Worm (Caenorhabditis elegans): ENCODE results near the gene W07A12.8.

The W07A12.8 gene

ce11 chrII:9139172-9139700 is 26.4 kb downstream of the W07A12.8 start, which contains the start of gene Y9C2UA.1:
Gene Y9C2UA.1 (plus strand): TSS chrII:9139650.
- no peak for TF ChIP-seq ceh-9 (tag; optimal IDR thresholded peaks at IDR 0.05)
- no peak for TF ChIP-seq C08G9.2 (tag; optimal IDR thresholded peaks at IDR 0.05)
- TF ChIP-seq hlh-30 (tag; optimal IDR thresholded peaks at IDR 0.05; ENCODE audit: insufficient read depth), result no peak
- TF ChIP-seq pros-1 (tag; optimal IDR thresholded peaks at IDR 0.05), result no peak
- TF ChIP-seq odd-2 (tag; optimal IDR thresholded peaks at IDR 0.05), result no peak
- no peak for TF ChIP-seq lim-6 (tag; optimal IDR thresholded peaks at IDR 0.05)
- TF ChIP-seq eyg-1 (tag; optimal IDR thresholded peaks at IDR 0.05), result no peak
- no peak for TF ChIP-seq pha-4 (tag; optimal IDR thresholded peaks at IDR 0.05)
- no peak for TF ChIP-seq hlh-8 (tag; optimal IDR thresholded peaks at IDR 0.05)
- TF ChIP-seq ttx-3 (tag; optimal IDR thresholded peaks at IDR 0.05), result no peak
- TF ChIP-seq hlh-13 (GFP tag; optimal IDR thresholded peaks at IDR 0.05), result no peak
- no peak for TF ChIP-seq nhr-232 (tag; optimal IDR thresholded peaks at IDR 0.05)
- no peak for TF ChIP-seq fax-1 (tag; optimal IDR thresholded peaks at IDR 0.05)
- TF ChIP-seq ets-4 (tag; optimal IDR thresholded peaks at IDR 0.05), result no peak
- no peak for TF ChIP-seq tbx-7 (tag; optimal IDR thresholded peaks at IDR 0.05)
- TF ChIP-seq T23F11.4 (GFP tag; optimal IDR thresholded peaks at IDR 0.05), result no peak

DNA sequence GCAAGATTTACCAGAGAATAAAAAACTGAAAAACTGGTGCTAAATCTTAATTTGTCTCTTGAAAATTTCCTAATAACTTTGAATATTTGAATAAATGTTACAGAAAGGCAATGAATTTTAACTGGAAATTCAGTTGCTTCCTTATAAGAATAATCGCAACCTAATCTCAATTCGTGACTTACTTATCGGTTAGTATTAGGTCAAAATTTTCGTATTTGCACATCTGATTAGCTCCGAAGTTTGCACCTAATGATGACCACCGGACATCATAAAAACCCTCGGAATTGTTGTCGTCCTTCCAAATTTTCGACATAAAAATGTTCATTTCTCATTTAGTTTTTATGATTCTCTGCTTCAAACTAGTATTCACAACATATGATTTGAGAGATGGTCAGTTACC is 27.8 kb downstream of the W07A12.8 start, which contains the start of gene C16D2.3:
TSS of gene C16D2.3 (plus strand) at position 301 of the 400 bp plus-strand sequence.
- TF ChIP-seq tbx-2 (tag; optimal IDR thresholded peaks at IDR 0.05) (no peak), fkh-6 (tag; optimal IDR thresholded peaks at IDR 0.05) (no peak), ceh-22 (tag; optimal IDR thresholded peaks at IDR 0.05) (no peak), sox-2 (GFP tag; IDR thresholded peaks at IDR 0.05) (no peak), sdc-2 (tag; optimal IDR thresholded peaks at IDR 0.05) (no peak), ceh-30 (tag; optimal IDR thresholded peaks at IDR 0.05) (no peak), nhr-11 (tag; optimal IDR thresholded peaks at IDR 0.05) (no peak), ceh-19 (GFP tag; optimal IDR thresholded peaks at IDR 0.05) (no peak), ceh-48 (tag; optimal IDR thresholded peaks at IDR 0.05) (no peak), pax-1 (tag; optimal IDR thresholded peaks at IDR 0.05) (no peak), eyg-1 (tag; optimal IDR thresholded peaks at IDR 0.05) (no peak), pat-9 (tag; optimal IDR thresholded peaks at IDR 0.05) (no peak), ceh-14 (tag; optimal IDR thresholded peaks at IDR 0.05) (no peak), lin-11 (tag; optimal IDR thresholded peaks at IDR 0.05) (no peak), unc-3 (GFP tag; conservative IDR thresholded peaks at IDR 0.05) (no peak), unc-3 (tag; optimal IDR thresholded peaks at IDR 0.05) (no peak)

ce11 chrII:9135878-9136277 is 29.7 kb downstream of the W07A12.8 start, which contains the start of gene nlp-78:
Gene nlp-78 (plus strand): TSS chrII:9136178.
- TF ChIP-seq zip-5 (tag; optimal IDR thresholded peaks at IDR 0.05) (no peak), ref-2 (tag; optimal IDR thresholded peaks at IDR 0.05) (no peak), T23F11.4 (GFP tag; optimal IDR thresholded peaks at IDR 0.05) (no peak), lim-6 (tag; optimal IDR thresholded peaks at IDR 0.05) (no peak), syd-9 (tag; optimal IDR thresholded peaks at IDR 0.05) (no peak), pha-2 (tag; optimal IDR thresholded peaks at IDR 0.05) (no peak), ztf-16 (tag; optimal IDR thresholded peaks at IDR 0.05) (no peak), ceh-45 (GFP tag; IDR thresholded peaks at IDR 0.05) (no peak), pag-3 (tag; optimal IDR thresholded peaks at IDR 0.05; ENCODE audit: borderline replicate concordance) (no peak), ceh-22 (tag; optimal IDR thresholded peaks at IDR 0.05) (no peak), F13H6.1 (tag; optimal IDR thresholded peaks at IDR 0.05) (no peak), sox-2 (GFP tag; IDR thresholded peaks at IDR 0.05) (no peak), ceh-30 (tag; optimal IDR thresholded peaks at IDR 0.05) (no peak), unc-86 (tag; optimal IDR thresholded peaks at IDR 0.05) (no peak), pros-1 (tag; optimal IDR thresholded peaks at IDR 0.05) (no peak), fkh-10 (GFP tag; optimal IDR thresholded peaks at IDR 0.05) (no peak)

Data from whole organism, late embryonic.